Worm (Caenorhabditis elegans): Measurements from ENCODE around the gene ubl-1.

- TF ChIP-seq fos-1 (tag; optimal IDR thresholded peaks at IDR 0.05) (no peak), unc-62 (GFP tag; optimal IDR thresholded peaks at IDR 0.05 in 1 of 2) (no peak), unc-62 (tag; optimal IDR thresholded peaks at IDR 0.05) (no peak), unc-39 (tag; optimal IDR thresholded peaks at IDR 0.05) (no peak), lsy-2 (tag; optimal IDR thresholded peaks at IDR 0.05) (no peak), jun-1 (tag; optimal IDR thresholded peaks at IDR 0.05) (no peak), nhr-28 (tag; optimal IDR thresholded peaks at IDR 0.05) (no peak), ZK546.5 (tag; optimal IDR thresholded peaks at IDR 0.05) (no peak), snpc-4 (tag; optimal IDR thresholded peaks at IDR 0.05) (no peak), nhr-10 (tag; optimal IDR thresholded peaks at IDR 0.05) (no peak), Y75B8A.6 (GFP tag; IDR thresholded peaks at IDR 0.05) (0 out of 2 replicates have a peak, but pooled peaks have one; percentile 68), Y5F2A.4 (GFP tag; optimal IDR thresholded peaks at IDR 0.05) (no peak), lin-13 (GFP tag; optimal IDR thresholded peaks at IDR 0.05) (peak; percentile 13)
Measured at ce11 chrIII:3112001-3112400, 43.9 kb downstream of the ubl-1 start.

Data from whole organism, L4 larva.